Fruit fly (Drosophila melanogaster): Measurements from ENCODE around the gene mRpS21.

mRpS21 gene

DNA sequence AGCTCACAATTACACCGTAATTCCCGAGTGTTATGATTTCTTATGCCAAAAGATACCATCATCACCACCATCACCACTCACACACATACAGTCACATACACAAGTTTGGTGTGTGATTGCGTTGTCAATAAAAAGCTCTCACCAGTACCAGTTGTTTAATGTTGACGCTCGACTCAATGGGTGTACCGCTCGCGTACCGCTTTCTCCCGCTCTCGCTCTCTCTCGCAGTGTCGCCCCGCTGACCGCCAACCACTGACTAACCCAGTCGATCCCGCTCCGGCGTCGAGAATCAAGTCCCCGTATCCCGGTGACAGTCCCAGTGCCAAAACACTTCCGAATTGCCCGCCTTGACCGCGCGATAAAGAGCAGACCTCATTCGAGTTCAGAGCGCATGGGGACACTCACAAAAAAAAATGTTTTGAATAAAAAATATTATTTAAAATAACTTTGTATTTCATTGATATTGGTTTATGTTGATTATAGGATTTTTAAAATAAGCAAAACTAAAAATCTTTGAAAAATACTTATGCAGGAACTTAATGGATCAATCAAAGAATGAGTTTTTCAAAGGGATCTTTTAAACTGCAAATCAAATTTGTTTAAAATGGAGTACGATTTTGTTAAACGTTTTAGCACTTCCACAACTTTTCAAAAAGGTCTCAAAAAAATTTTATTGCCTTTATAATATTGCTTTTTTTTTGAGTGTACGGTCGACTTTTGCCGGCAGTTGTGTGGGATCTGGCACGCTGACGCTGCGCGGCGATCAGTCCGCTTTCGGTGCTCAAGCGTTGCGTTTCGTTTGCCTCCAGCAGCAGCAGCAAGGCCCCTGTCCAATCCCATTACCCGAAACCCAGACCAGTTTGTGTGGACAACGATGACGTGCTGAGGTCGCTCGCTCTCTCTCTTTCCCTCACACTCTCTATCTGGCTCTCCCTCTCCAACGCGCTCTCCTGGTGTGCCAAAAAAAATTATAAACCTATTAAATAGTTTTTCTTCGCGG is 17.1 kb downstream of the mRpS21 start, which contains the start of gene Dic1 (continued):
- TF ChIP-seq H2.0 (GFP tag; IDR thresholded peaks at IDR 0.05) (peak; percentile 79), CG18764 (GFP tag; optimal IDR thresholded peaks at IDR 0.05) (peak; percentile 93), Tbp (GFP tag; optimal IDR thresholded peaks at IDR 0.05) (no peak), salm (tag; optimal IDR thresholded peaks at IDR 0.05) (peak; percentile 94), CG13123 (GFP tag; optimal IDR thresholded peaks at IDR 0.05) (peak; percentile 89), Nf-YB (GFP tag; optimal IDR thresholded peaks at IDR 0.05) (peak; percentile 86), CG14667 (GFP tag; IDR thresholded peaks at IDR 0.05) (peak; percentile 74), fru (optimal IDR thresholded peaks at IDR 0.05) (no peak), CG30020 (tag; optimal IDR thresholded peaks at IDR 0.05) (peak; percentile 83), br (optimal IDR thresholded peaks at IDR 0.05) (no peak), E2f1 (GFP tag; IDR thresholded peaks at IDR 0.05) (peak; percentile 88), CG12299 (tag; optimal IDR thresholded peaks at IDR 0.05) (peak; percentile 91), CG18619 (GFP tag; optimal IDR thresholded peaks at IDR 0.05) (peak; percentile 98), CoRest (tag; optimal IDR thresholded peaks at IDR 0.05) (peak; percentile 99), otp (GFP tag; IDR thresholded peaks at IDR 0.05) (peak; percentile 71; the same call in 2 of the 3 replicates), bsh (GFP tag; optimal IDR thresholded peaks at IDR 0.05) (peak; percentile 85 to 96), pho (GFP tag; optimal IDR thresholded peaks at IDR 0.05) (peak; percentile 95), CG17186 (GFP tag; optimal IDR thresholded peaks at IDR 0.05) (peak; percentile 80), Nf-YA (GFP tag; IDR thresholded peaks at IDR 0.05) (peak; percentile 85), CG3838 (GFP tag; optimal IDR thresholded peaks at IDR 0.05) (peak; percentile 71), Hr78 (GFP tag; optimal IDR thresholded peaks at IDR 0.05) (peak in 1 of 2 experiments; percentile 99), sna (GFP tag; IDR thresholded peaks at IDR 0.05; ENCODE audit: partially characterized antibody) (0 out of 2 replicates have a peak, but pooled peaks have one; percentile 36), gcm (GFP tag; optimal IDR thresholded peaks at IDR 0.05) (peak; percentile 95), NC2α (GFP tag; optimal IDR thresholded peaks at IDR 0.05) (peak; percentile 78), Deaf1 (tag; optimal IDR thresholded peaks at IDR 0.05) (peak; percentile 85), unpg (GFP tag; optimal IDR thresholded peaks at IDR 0.05) (peak; percentile 95), Med (GFP tag) (peak; percentile 98), CG1024 (GFP tag; IDR thresholded peaks at IDR 0.05) (peak; percentile 77), sr (GFP tag; IDR thresholded peaks at IDR 0.05) (peak; percentile 80), CG2712 (tag; optimal IDR thresholded peaks at IDR 0.05) (peak; percentile 96), ro (GFP tag; IDR thresholded peaks at IDR 0.05) (peak; percentile 74), so (GFP tag; IDR thresholded peaks at IDR 0.05) (peak; percentile 86), CG33557 (GFP tag; optimal IDR thresholded peaks at IDR 0.05) (peak; percentile 90), slbo (GFP tag; IDR thresholded peaks at IDR 0.05) (peak; percentile 93), pb (GFP tag; optimal IDR thresholded peaks at IDR 0.05) (peak; percentile 80), chm (GFP tag; IDR thresholded peaks at IDR 0.05) (peak; percentile 74; the same call in 1 of the 2 replicates), CG7987 (GFP tag; optimal IDR thresholded peaks at IDR 0.05) (peak; percentile 75), Rx (GFP tag; IDR thresholded peaks at IDR 0.05) (peak; percentile 73), H15 (GFP tag; IDR thresholded peaks at IDR 0.05) (peak; percentile 83), emc (GFP tag; optimal IDR thresholded peaks at IDR 0.05) (peak; percentile 84), Poxn (GFP tag; IDR thresholded peaks at IDR 0.05) (peak; percentile 84), CG1792 (GFP tag; optimal IDR thresholded peaks at IDR 0.05) (peak; percentile 84), tup (GFP tag; optimal IDR thresholded peaks at IDR 0.05) (peak; percentile 75), slp2 (GFP tag; optimal IDR thresholded peaks at IDR 0.05) (peak; percentile 88), Ets65A (GFP tag) (peak; percentile 98), abd-A (tag; optimal IDR thresholded peaks at IDR 0.05) (peak; percentile 64), CG11247 (GFP tag; IDR thresholded peaks at IDR 0.05) (peak; percentile 85), CG10431 (GFP tag; optimal IDR thresholded peaks at IDR 0.05) (peak; percentile 89), B-H1 (GFP tag; IDR thresholded peaks at IDR 0.05) (peak; percentile 82)
